Worm (Caenorhabditis elegans): ENCODE results near the gene srz-9.

DNA sequence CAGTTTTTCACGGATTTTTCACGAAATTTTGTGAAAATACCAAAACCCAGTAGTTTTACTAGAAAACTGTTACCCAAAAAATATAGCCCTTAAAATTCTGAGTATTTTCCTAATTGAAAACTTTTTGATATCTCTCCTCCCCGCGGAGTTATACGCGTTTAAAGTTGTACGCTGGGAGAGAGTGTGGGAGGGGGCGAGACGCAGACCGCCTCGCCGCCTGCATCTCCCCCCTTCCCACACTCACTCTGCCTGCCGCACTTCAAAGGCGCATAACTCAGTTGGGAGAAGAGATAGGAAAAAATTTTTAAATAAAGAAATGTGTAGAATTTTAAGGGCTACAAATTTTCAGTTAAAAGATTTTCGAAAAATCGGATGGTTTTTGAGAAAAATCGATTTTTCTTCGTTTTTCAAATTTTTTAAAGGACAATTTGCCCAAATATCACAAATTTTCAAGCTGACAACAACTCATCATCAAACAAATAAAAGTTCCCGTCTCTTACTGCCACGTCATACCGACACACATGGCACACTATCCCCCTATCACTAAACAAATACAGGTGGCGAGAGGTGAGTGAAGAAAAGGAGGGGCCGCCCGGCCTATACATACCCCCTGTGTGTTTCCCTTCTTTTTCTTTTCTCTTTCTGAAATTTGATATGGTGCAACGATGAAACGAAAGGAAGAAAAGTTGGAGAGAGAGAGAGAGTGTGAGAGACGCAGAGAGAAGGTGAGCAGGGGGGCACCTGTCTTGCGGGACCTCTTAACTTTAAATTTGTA is 40.3 kb upstream of the srz-9 start:
- no peak for TF ChIP-seq ref-2 (tag; optimal IDR thresholded peaks at IDR 0.05)
- no peak for TF ChIP-seq nhr-232 (tag; optimal IDR thresholded peaks at IDR 0.05)

All from whole organism, late embryonic.